Fruit fly (Drosophila melanogaster) whole organism, pupa: Measurements from ENCODE around the gene cype.
A peak's percentile ranks its signal among the peaks of the same experiment; 100 is the strongest.

ENCODE experiments used
- CG10348 ChIP-seq: fragments of 200-800 bp; sonication (Bioruptor generic); IDR thresholded peaks from 2 replicates; pipeline ENCODE4 v1.3.6; 2022; ENCODE audit warnings: missing biosample characterization, missing genetic modification characterization
- CG12605 ChIP-seq: fragments of 200-800 bp; sonication (Bioruptor generic); IDR thresholded peaks from 2 replicates; pipeline ENCODE4 v1.3.6; 2022; ENCODE audit warnings: missing biosample characterization, missing genetic modification characterization
- CG13204 ChIP-seq: fragments of 200-800 bp; sonication (Bioruptor generic); optimal IDR thresholded peaks from 2 replicates; lab custom pipeline; 2018; ENCODE audit warnings: missing biosample characterization, mild to moderate bottlenecking, missing genetic modification characterization, moderate library complexity
- CG14655 ChIP-seq: fragments of 200-800 bp; sonication (Bioruptor generic); optimal IDR thresholded peaks from 3 replicates; lab custom pipeline; 2017; ENCODE audit warnings: mild to moderate bottlenecking, missing biosample characterization, missing genetic modification reagents, missing genetic modification characterization
- CG15710 ChIP-seq: fragments of 200-800 bp; sonication (Bioruptor generic); optimal IDR thresholded peaks from 2 replicates; lab custom pipeline; 2018; ENCODE audit warnings: missing biosample characterization, mild to moderate bottlenecking, missing genetic modification characterization, moderate library complexity
- CG17806 ChIP-seq: fragments of 200-800 bp; sonication (Bioruptor generic); optimal IDR thresholded peaks from 2 replicates; lab custom pipeline; 2018; ENCODE audit warnings: missing biosample characterization, mild to moderate bottlenecking, missing genetic modification characterization, moderate library complexity
- CG32121 ChIP-seq: fragments of 200-800 bp; sonication (Bioruptor generic); IDR thresholded peaks from 2 replicates; pipeline ENCODE4 v1.3.6; 2022; ENCODE audit warnings: missing biosample characterization, missing genetic modification characterization
- CG34367 ChIP-seq: fragments of 200-800 bp; sonication (Bioruptor generic); optimal IDR thresholded peaks from 2 replicates; lab custom pipeline; 2018; ENCODE audit warnings: missing biosample characterization, mild to moderate bottlenecking, missing genetic modification characterization
- CG4496 ChIP-seq: fragments of 200-800 bp; sonication (Bioruptor generic); IDR thresholded peaks from 3 replicates; pipeline ENCODE4 v1.3.6; 2022; ENCODE audit warnings: missing biosample characterization, missing genetic modification characterization
- CG8159 ChIP-seq: fragments of 200-800 bp; sonication (Bioruptor generic); optimal IDR thresholded peaks from 3 replicates; lab custom pipeline; 2018; ENCODE audit warnings: missing biosample characterization, mild to moderate bottlenecking, missing genetic modification characterization, moderate library complexity
- CG8301 ChIP-seq: fragments of 200-800 bp; sonication (Bioruptor generic); optimal IDR thresholded peaks from 2 replicates; lab custom pipeline; 2018; ENCODE audit warnings: missing biosample characterization, mild to moderate bottlenecking, missing genetic modification characterization
- CG9948 ChIP-seq: fragments of 200-800 bp; sonication (Bioruptor generic); optimal IDR thresholded peaks from 2 replicates; lab custom pipeline; 2018; ENCODE audit warnings: missing biosample characterization, mild to moderate bottlenecking, missing genetic modification characterization, moderate library complexity
- D1 ChIP-seq: fragments of 200-800 bp; sonication (Bioruptor generic); optimal IDR thresholded peaks from 2 replicates; lab custom pipeline; 2018; ENCODE audit warnings: missing biosample characterization, mild to moderate bottlenecking, missing genetic modification characterization, moderate library complexity
- EcR ChIP-seq: fragments of 200-800 bp; sonication (Bioruptor generic); optimal IDR thresholded peaks from 3 replicates; lab custom pipeline; 2019; ENCODE audit warnings: missing biosample characterization, missing genetic modification characterization, mild to moderate bottlenecking, moderate library complexity, missing genetic modification reagents
- Ets98B ChIP-seq: fragments of 200-800 bp; sonication (Bioruptor generic); IDR thresholded peaks from 2 replicates; pipeline ENCODE4 v1.3.6; 2022; ENCODE audit warnings: missing biosample characterization, missing genetic modification characterization
- Pif1A ChIP-seq: fragments of 200-800 bp; sonication (Bioruptor generic); optimal IDR thresholded peaks from 3 replicates; lab custom pipeline; 2016; ENCODE audit warnings: missing biosample characterization, missing genetic modification characterization
- Pif1B ChIP-seq: fragments of 200-800 bp; sonication (Bioruptor generic); optimal IDR thresholded peaks from 3 replicates; lab custom pipeline; 2016; ENCODE audit warnings: missing biosample characterization, missing genetic modification characterization
- Snoo ChIP-seq: fragments of 200-800 bp; sonication (Bioruptor generic); optimal IDR thresholded peaks from 3 replicates; lab custom pipeline; 2017; ENCODE audit warnings: missing biosample characterization, mild to moderate bottlenecking, missing genetic modification characterization, inconsistent platforms
- fd96Ca ChIP-seq: fragments of 200-800 bp; sonication (Bioruptor generic); IDR thresholded peaks from 3 replicates; pipeline ENCODE4 v1.3.6; 2022; ENCODE audit warnings: missing biosample characterization, missing genetic modification characterization
- gl ChIP-seq: fragments of 200-800 bp; sonication (Bioruptor generic); optimal IDR thresholded peaks from 2 replicates; lab custom pipeline; 2018; ENCODE audit warnings: missing biosample characterization, mild to moderate bottlenecking, missing genetic modification characterization
- rn ChIP-seq: fragments of 200-800 bp; sonication (Bioruptor generic); IDR thresholded peaks from 2 replicates; pipeline ENCODE4 v1.3.6; 2022; ENCODE audit warnings: missing biosample characterization, missing genetic modification characterization

The cype gene

dm6 chr2L:5285860-5286259 lies 41.2 kb upstream of the cype start:
- TF ChIP-seq CG8159 (tag; lab: Kevin White, UChicago) (no peak), Pif1A (GFP tag; lab: Kevin White, UChicago) (no peak), Ets98B (GFP tag; lab: Robert Waterston, UW) (no peak), CG8301 (tag; lab: Kevin White, UChicago) (no peak), EcR (no peak), Snoo (no peak), Pif1B (no peak), gl (no peak), D1 (tag; lab: Kevin White, UChicago) (no peak), CG32121 (GFP tag; lab: Robert Waterston, UW) (no peak), CG10348 (GFP tag; lab: Robert Waterston, UW) (no peak), rn (GFP tag; lab: Robert Waterston, UW) (no peak), CG17806 (no peak), fd96Ca (no peak), CG34367 (tag; lab: Kevin White, UChicago) (no peak), CG15710 (tag; lab: Kevin White, UChicago) (no peak), CG14655 (GFP tag; lab: Kevin White, UChicago) (no peak), CG4496 (no peak), CG12605 (GFP tag; lab: Robert Waterston, UW) (no peak), CG9948 (tag; lab: Kevin White, UChicago) (no peak)

DNA sequence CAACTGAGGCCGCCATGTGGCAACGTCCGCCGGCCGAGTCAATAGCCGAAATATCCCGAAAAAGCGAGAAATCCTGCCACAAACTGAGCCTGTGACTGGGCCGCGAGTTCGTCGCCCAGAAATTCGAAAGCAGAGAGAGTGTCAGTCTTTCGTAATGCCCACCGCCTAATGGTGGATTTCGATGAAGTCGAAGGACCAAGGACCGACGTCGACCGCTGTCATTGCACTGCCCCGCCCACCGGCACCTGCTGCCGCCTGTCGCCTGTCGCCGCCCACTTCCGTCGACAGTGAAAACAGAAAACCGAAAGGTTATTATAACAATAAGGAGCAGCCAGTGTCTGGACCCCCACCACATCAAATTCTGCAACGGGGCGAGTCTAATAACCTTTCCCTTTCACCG lies 40.5 kb upstream of the cype start:
- TF ChIP-seq EcR: peak; percentile 73
- no peak for TF ChIP-seq Pif1B
- TF ChIP-seq CG4496: no peak
- no peak for TF ChIP-seq CG34367 (tag; lab: Kevin White, UChicago)
- TF ChIP-seq, all 21 proteins: peak for 1

dm6 chr2L:5287599-5288261 lies 39.3 kb upstream of the cype start:
- TF ChIP-seq CG14655 (GFP tag; lab: Kevin White, UChicago): peak; percentile 83
- TF ChIP-seq CG17806: peak; percentile 95
- TF ChIP-seq CG9948 (tag; lab: Kevin White, UChicago): peak; percentile 96
- peak; percentile 86 for TF ChIP-seq Pif1A (GFP tag; lab: Kevin White, UChicago)
- TF ChIP-seq CG12605 (GFP tag; lab: Robert Waterston, UW): peak; percentile 76
- TF ChIP-seq D1 (tag; lab: Kevin White, UChicago): peak; percentile 94
- no peak for TF ChIP-seq rn (GFP tag; lab: Robert Waterston, UW)
- peak; percentile 91 for TF ChIP-seq CG13204 (GFP tag; lab: Kevin White, UChicago)
- TF ChIP-seq CG34367 (tag; lab: Kevin White, UChicago): peak; percentile 95
- TF ChIP-seq Ets98B (GFP tag; lab: Robert Waterston, UW): no peak
- peak; percentile 75 for TF ChIP-seq Pif1B
- TF ChIP-seq CG15710 (tag; lab: Kevin White, UChicago): peak; percentile 98
- peak; percentile 97 for TF ChIP-seq CG8159 (tag; lab: Kevin White, UChicago)
- no peak; the same call in 2 of the 3 replicates for TF ChIP-seq fd96Ca
- TF ChIP-seq CG10348 (GFP tag; lab: Robert Waterston, UW): no peak
- peak; percentile 88 for TF ChIP-seq gl
- peak; percentile 73 for TF ChIP-seq CG4496
- no peak for TF ChIP-seq CG32121 (GFP tag; lab: Robert Waterston, UW)
- TF ChIP-seq CG8301 (tag; lab: Kevin White, UChicago): peak; percentile 74
- peak; percentile 88 for TF ChIP-seq Snoo
- peak; percentile 100 for TF ChIP-seq EcR

- TF ChIP-seq CG15710 (tag; lab: Kevin White, UChicago) (peak; percentile 96), CG8301 (tag; lab: Kevin White, UChicago) (no peak), CG32121 (GFP tag; lab: Robert Waterston, UW) (no peak), CG34367 (tag; lab: Kevin White, UChicago) (peak; percentile 86), Snoo (no peak), Pif1A (GFP tag; lab: Kevin White, UChicago) (peak; percentile 58), CG8159 (tag; lab: Kevin White, UChicago) (peak; percentile 79), Pif1B (peak; percentile 44), gl (peak; percentile 16), EcR (no peak), CG17806 (peak; percentile 78), CG9948 (tag; lab: Kevin White, UChicago) (peak; percentile 88), CG4496 (peak; percentile 70; the same call in 2 of the 3 replicates), CG12605 (GFP tag; lab: Robert Waterston, UW) (peak; percentile 53; the same call in 1 of the 2 replicates), CG13204 (GFP tag; lab: Kevin White, UChicago) (peak; percentile 55)
Observed at dm6 chr2L:5288262-5288621, 38.8 kb upstream of the cype start.

dm6 chr2L:5288721-5289120 lies 38.3 kb upstream of the cype start, which contains the start of gene vri:
Gene vri (plus strand): TSS chr2L:5288944.
- TF ChIP-seq Snoo (no peak), fd96Ca (no peak), CG13204 (GFP tag; lab: Kevin White, UChicago) (no peak), D1 (tag; lab: Kevin White, UChicago) (no peak), Pif1A (GFP tag; lab: Kevin White, UChicago) (no peak), CG8159 (tag; lab: Kevin White, UChicago) (no peak), CG34367 (tag; lab: Kevin White, UChicago) (no peak), CG15710 (tag; lab: Kevin White, UChicago) (no peak), CG9948 (tag; lab: Kevin White, UChicago) (no peak), CG8301 (tag; lab: Kevin White, UChicago) (no peak), Pif1B (no peak), Ets98B (GFP tag; lab: Robert Waterston, UW) (no peak)

dm6 chr2L:5289921-5290320 lies 37.1 kb upstream of the cype start:
- TF ChIP-seq CG14655 (GFP tag; lab: Kevin White, UChicago) (peak; percentile 47), CG13204 (GFP tag; lab: Kevin White, UChicago) (peak; percentile 18), CG12605 (GFP tag; lab: Robert Waterston, UW) (peak; percentile 52; the same call in 1 of the 2 replicates), Ets98B (GFP tag; lab: Robert Waterston, UW) (no peak), CG10348 (GFP tag; lab: Robert Waterston, UW) (no peak), CG34367 (tag; lab: Kevin White, UChicago) (peak; percentile 76), Pif1B (peak; percentile 48), CG9948 (tag; lab: Kevin White, UChicago) (peak; percentile 76), D1 (tag; lab: Kevin White, UChicago) (peak; percentile 39), CG8159 (tag; lab: Kevin White, UChicago) (peak; percentile 88), CG32121 (GFP tag; lab: Robert Waterston, UW) (no peak), CG8301 (tag; lab: Kevin White, UChicago) (peak; percentile 47), Snoo (peak; percentile 33), EcR (peak; percentile 89), Pif1A (GFP tag; lab: Kevin White, UChicago) (peak; percentile 24), gl (peak; percentile 49), CG4496 (no peak), rn (GFP tag; lab: Robert Waterston, UW) (no peak), fd96Ca (no peak), CG17806 (peak; percentile 81), CG15710 (tag; lab: Kevin White, UChicago) (peak; percentile 89)
